Comparison of ENCODE assay signal across 2 fruit fly cellular contexts in genomic region chr3R:11222587-11222986, dm6.
TF ChIP-seq lines count a peak whose summit lies in the region.

No protein-coding gene starts in this region.

- TF ChIP-seq CTCF in whole organism, embryonic (GFP tag; optimal IDR thresholded peaks at IDR 0.05; lab: Kevin White, UChicago): no peak

TF ChIP-seq in whole organism, adult, 20 proteins besides CTCF, POLR2A, EP300 and RAD21:
- TF ChIP-seq CG33017 (tag; optimal IDR thresholded peaks at IDR 0.05; lab: Kevin White, UChicago): no peak
- no peak for TF ChIP-seq toe (GFP tag; optimal IDR thresholded peaks at IDR 0.05; lab: Kevin White, UChicago)
- no peak for TF ChIP-seq Clk (GFP tag; optimal IDR thresholded peaks at IDR 0.05; lab: Kevin White, UChicago)
- TF ChIP-seq CG5204 (GFP tag; optimal IDR thresholded peaks at IDR 0.05; lab: Kevin White, UChicago): no peak
- peak; percentile 3 for TF ChIP-seq Mnt (GFP tag; optimal IDR thresholded peaks at IDR 0.05; lab: Kevin White, UChicago)
- TF ChIP-seq CG1620 (GFP tag; optimal IDR thresholded peaks at IDR 0.05; lab: Kevin White, UChicago): no peak
- no peak for TF ChIP-seq CG11617 (GFP tag; optimal IDR thresholded peaks at IDR 0.05; lab: Kevin White, UChicago)
- no peak for TF ChIP-seq CG14711 (tag; optimal IDR thresholded peaks at IDR 0.05; lab: Kevin White, UChicago)
- TF ChIP-seq pad (GFP tag; optimal IDR thresholded peaks at IDR 0.05; lab: Kevin White, UChicago): no peak
TF ChIP-seq in whole organism, adult: peak in this region for 1.

TF ChIP-seq in whole organism, embryonic, 481 proteins besides CTCF, POLR2A, EP300 and RAD21:
- TF ChIP-seq dm (GFP tag; optimal IDR thresholded peaks at IDR 0.05; lab: Kevin White, UChicago) (peak; percentile 50), phol (tag; optimal IDR thresholded peaks at IDR 0.05; lab: Kevin White, UChicago) (peak; percentile 92), CG4360 (GFP tag; IDR thresholded peaks at IDR 0.05; lab: Robert Waterston, UW) (peak; percentile 12; the same call in 1 of the 2 replicates), CG32767 (GFP tag; IDR thresholded peaks at IDR 0.05; lab: Robert Waterston, UW) (peak; percentile 56; the same call in 1 of the 2 replicates), ase (GFP tag; IDR thresholded peaks at IDR 0.05; lab: Robert Waterston, UW) (no peak), CG16779 (GFP tag; IDR thresholded peaks at IDR 0.05; lab: Robert Waterston, UW) (no peak), eyg (GFP tag; optimal IDR thresholded peaks at IDR 0.05; lab: Kevin White, UChicago) (no peak), twi (tag; optimal IDR thresholded peaks at IDR 0.05; lab: Kevin White, UChicago) (peak; percentile 17), sens (GFP tag; lab: Kevin White, UChicago) (no peak)
TF ChIP-seq in whole organism, embryonic: peak in this region for 5.
